Fruit fly (Drosophila melanogaster) whole organism, embryonic: Measurements from ENCODE around the gene Osi9.

Experiments
- Bteb2 ChIP-seq: fragments of 200-800 bp; sonication (Bioruptor generic); optimal IDR thresholded peaks from 2 replicates; lab custom pipeline; 2016; ENCODE audit warnings: missing biosample characterization, missing genetic modification characterization
- CG3281 ChIP-seq: fragments of 200-800 bp; sonication (Bioruptor generic); optimal IDR thresholded peaks from 3 replicates; lab custom pipeline; 2017; ENCODE audit warnings: missing biosample characterization, mild to moderate bottlenecking, missing genetic modification characterization
- CG34422 ChIP-seq: fragments of 200-800 bp; sonication (Bioruptor generic); IDR thresholded peaks from 3 replicates; pipeline ENCODE4 v1.3.6; 2022; ENCODE audit warnings: missing biosample characterization, missing genetic modification characterization
- CG3838 ChIP-seq: fragments of 200-800 bp; sonication (Bioruptor generic); optimal IDR thresholded peaks from 3 replicates; lab custom pipeline; 2016; ENCODE audit warnings: missing biosample characterization, missing genetic modification characterization
- D19A ChIP-seq: fragments of 200-800 bp; optimal IDR thresholded peaks from 3 replicates; lab custom pipeline; 2019; ENCODE audit warnings: missing biosample characterization, mild to moderate bottlenecking, missing genetic modification characterization, moderate library complexity
- Taf1 ChIP-seq: fragments of 200-800 bp; sonication (Bioruptor generic); IDR thresholded peaks from 2 replicates; pipeline ENCODE4 v1.3.6; 2022; ENCODE audit warnings: missing biosample characterization, missing genetic modification characterization
- gro ChIP-seq: fragments of 200-800 bp; sonication (Bioruptor generic); optimal IDR thresholded peaks from 2 replicates; lab custom pipeline; 2016; ENCODE audit warnings: missing biosample characterization, missing genetic modification characterization
- schlank ChIP-seq: fragments of 200-800 bp; sonication (Bioruptor generic); optimal IDR thresholded peaks from 2 replicates; lab custom pipeline; 2018; ENCODE audit warnings: missing biosample characterization, mild to moderate bottlenecking, missing genetic modification characterization

DNA sequence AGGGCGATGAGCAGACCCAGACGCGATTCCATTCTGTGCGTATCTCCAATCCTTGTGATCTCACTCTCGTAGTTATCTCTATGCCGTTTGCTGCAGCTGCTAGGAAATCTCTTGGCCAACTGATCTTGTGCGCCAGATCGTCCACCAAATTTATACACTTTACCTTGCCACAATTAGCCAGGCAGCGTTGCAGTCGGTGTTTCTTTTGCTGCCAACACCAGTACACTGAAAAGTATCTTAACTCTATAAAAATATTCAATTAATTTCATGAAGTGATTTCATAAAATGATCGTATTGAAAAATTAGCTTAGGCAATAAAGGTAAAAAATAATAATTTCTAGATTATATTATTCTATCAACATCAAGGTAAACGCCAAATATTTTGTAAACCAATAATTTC, 8.6 kb downstream of the Osi9 start, which contains the start of gene Osi11:
- TF ChIP-seq schlank (tag; lab: Kevin White, UChicago) = no peak
- no peak for TF ChIP-seq CG3281 (GFP tag; lab: Kevin White, UChicago)
- no peak for TF ChIP-seq D19A (tag; lab: Kevin White, UChicago)
- no peak for TF ChIP-seq CG3838 (GFP tag; lab: Kevin White, UChicago)
- no peak for TF ChIP-seq Taf1 (GFP tag; lab: Robert Waterston, UW)
- TF ChIP-seq Bteb2 (GFP tag; lab: Kevin White, UChicago) = no peak
- TF ChIP-seq gro = no peak
- TF ChIP-seq CG34422 = no peak
